Fruit fly (Drosophila melanogaster) whole organism, embryonic: ENCODE measurements around the gene Gbs-70E.

Experiments
- Asciz ChIP-seq: fragments of 200-800 bp; sonication (Bioruptor generic); optimal IDR thresholded peaks from 2 replicates; lab custom pipeline; 2017; ENCODE audit warnings: missing biosample characterization, mild to moderate bottlenecking, missing genetic modification characterization, missing genetic modification reagents
- B-H2 ChIP-seq: fragments of 200-800 bp; sonication (Bioruptor generic); optimal IDR thresholded peaks from 2 replicates; lab custom pipeline; 2018; ENCODE audit warnings: missing biosample characterization, mild to moderate bottlenecking, missing genetic modification characterization
- BtbVII ChIP-seq: fragments of 200-800 bp; sonication (Bioruptor generic); optimal IDR thresholded peaks from 3 replicates; lab custom pipeline; 2017; ENCODE audit warnings: missing biosample characterization, mild to moderate bottlenecking, missing genetic modification characterization
- CG10274 ChIP-seq: fragments of 200-800 bp; sonication (Bioruptor generic); optimal IDR thresholded peaks from 3 replicates; lab custom pipeline; 2017; ENCODE audit warnings: missing biosample characterization, mild to moderate bottlenecking, missing genetic modification characterization
- CG12299 ChIP-seq: fragments of 200-800 bp; sonication (Bioruptor generic); optimal IDR thresholded peaks from 2 replicates; lab custom pipeline; 2018; ENCODE audit warnings: missing biosample characterization, mild to moderate bottlenecking, missing genetic modification characterization
- CG13424 ChIP-seq: fragments of 200-800 bp; sonication (Bioruptor generic); optimal IDR thresholded peaks from 2 replicates; lab custom pipeline; 2019; ENCODE audit warnings: missing biosample characterization, mild to moderate bottlenecking, missing genetic modification characterization, moderate library complexity
- CG14014 ChIP-seq: fragments of 200-800 bp; sonication (Bioruptor generic); IDR thresholded peaks from 2 replicates; pipeline ENCODE4 v1.3.6; 2022; ENCODE audit warnings: missing biosample characterization, missing genetic modification characterization
- CG14441 ChIP-seq: fragments of 200-800 bp; sonication (Bioruptor generic); IDR thresholded peaks from 2 replicates; pipeline ENCODE4 v1.3.6; 2022; ENCODE audit warnings: missing biosample characterization, missing genetic modification characterization
- CG15073 ChIP-seq: fragments of 200-800 bp; sonication (Bioruptor generic); optimal IDR thresholded peaks from 2 replicates; lab custom pipeline; 2016; ENCODE audit warnings: missing biosample characterization, missing genetic modification characterization
- CG1529 ChIP-seq: fragments of 200-800 bp; sonication (Bioruptor generic); optimal IDR thresholded peaks from 3 replicates; lab custom pipeline; 2018; ENCODE audit warnings: missing biosample characterization, missing genetic modification characterization
- CG1602 ChIP-seq: fragments of 200-800 bp; sonication (Bioruptor generic); optimal IDR thresholded peaks from 3 replicates; lab custom pipeline; 2016; ENCODE audit warnings: missing biosample characterization, missing genetic modification characterization
- CG16813 ChIP-seq: fragments of 200-800 bp; sonication (Bioruptor generic); IDR thresholded peaks from 3 replicates; pipeline ENCODE4 v1.3.6; 2022; ENCODE audit warnings: missing biosample characterization, missing genetic modification characterization; ENCODE audit not compliant: partially characterized antibody
- CG16863 ChIP-seq: fragments of 200-800 bp; sonication (Bioruptor generic); optimal IDR thresholded peaks from 3 replicates; lab custom pipeline; 2016; ENCODE audit warnings: missing biosample characterization, missing genetic modification characterization
- CG17361 ChIP-seq: fragments of 200-800 bp; sonication (Bioruptor generic); IDR thresholded peaks from 3 replicates; pipeline ENCODE4 v1.3.6; 2022; ENCODE audit warnings: missing biosample characterization, missing genetic modification characterization
- CG1792 ChIP-seq: fragments of 200-800 bp; sonication (Bioruptor generic); optimal IDR thresholded peaks from 2 replicates; lab custom pipeline; 2016; ENCODE audit warnings: missing biosample characterization, missing genetic modification characterization
- CG18619 ChIP-seq: fragments of 200-800 bp; sonication (Bioruptor generic); optimal IDR thresholded peaks from 3 replicates; lab custom pipeline; 2017; ENCODE audit warnings: missing biosample characterization, mild to moderate bottlenecking, missing genetic modification characterization
- CG2202 ChIP-seq: fragments of 200-800 bp; sonication (Bioruptor generic); optimal IDR thresholded peaks from 2 replicates; lab custom pipeline; 2018; ENCODE audit warnings: missing biosample characterization, mild to moderate bottlenecking, missing genetic modification characterization
- CG2678 ChIP-seq: fragments of 200-800 bp; sonication (Bioruptor generic); optimal IDR thresholded peaks from 3 replicates; lab custom pipeline; 2019; ENCODE audit warnings: missing biosample characterization, mild to moderate bottlenecking, missing genetic modification characterization, moderate library complexity
- CG34376 ChIP-seq: fragments of 200-800 bp; sonication (Bioruptor generic); optimal IDR thresholded peaks from 2 replicates; lab custom pipeline; 2018; ENCODE audit warnings: missing biosample characterization, mild to moderate bottlenecking, missing genetic modification characterization
- CG4820 ChIP-seq: fragments of 200-800 bp; sonication (Bioruptor generic); optimal IDR thresholded peaks from 3 replicates; lab custom pipeline; 2016; ENCODE audit warnings: missing biosample characterization, missing genetic modification characterization
- CG6813 ChIP-seq: fragments of 200-800 bp; sonication (Bioruptor generic); optimal IDR thresholded peaks from 2 replicates; lab custom pipeline; 2017; ENCODE audit warnings: missing biosample characterization, missing genetic modification characterization, mild to moderate bottlenecking, moderate library complexity, missing genetic modification reagents
- CG7745 ChIP-seq: fragments of 200-800 bp; sonication (Bioruptor generic); optimal IDR thresholded peaks from 2 replicates; lab custom pipeline; 2018; ENCODE audit warnings: missing biosample characterization, mild to moderate bottlenecking, missing genetic modification characterization, moderate library complexity
- CG8290 ChIP-seq, 3 experiments: fragments of 200-800 bp; sonication (Bioruptor generic); optimal IDR thresholded peaks; 2 replicates each; lab custom pipeline; 2016 to 2019; ENCODE audit warnings: missing biosample characterization in 3 of 3, missing genetic modification characterization in 3 of 3, mild to moderate bottlenecking in 2 of 3, moderate library complexity in 1 of 3
- CoRest ChIP-seq: fragments of 200-800 bp; sonication (Bioruptor generic); optimal IDR thresholded peaks from 3 replicates; lab custom pipeline; 2018; ENCODE audit warnings: missing biosample characterization, mild to moderate bottlenecking, missing genetic modification characterization, moderate library complexity
- D19B ChIP-seq: fragments of 200-800 bp; sonication (Bioruptor generic); optimal IDR thresholded peaks from 2 replicates; lab custom pipeline; 2017; ENCODE audit warnings: missing biosample characterization, mild to moderate bottlenecking, missing genetic modification characterization
- Deaf1 ChIP-seq: fragments of 200-800 bp; optimal IDR thresholded peaks from 3 replicates; lab custom pipeline; 2019; ENCODE audit warnings: missing biosample characterization, mild to moderate bottlenecking, missing genetic modification characterization, moderate library complexity
- Fer2 ChIP-seq: fragments of 200-800 bp; sonication (Bioruptor generic); optimal IDR thresholded peaks from 2 replicates; lab custom pipeline; 2018; ENCODE audit warnings: missing biosample characterization, mild to moderate bottlenecking, missing genetic modification characterization, moderate library complexity
- Hr39 ChIP-seq: fragments of >200 bp; optimal IDR thresholded peaks from 2 replicates; lab custom pipeline; 2017
- Max ChIP-seq: fragments of 200-800 bp; sonication (Bioruptor generic); optimal IDR thresholded peaks from 2 replicates; lab custom pipeline; 2016; ENCODE audit warnings: missing biosample characterization, mild to moderate bottlenecking, missing genetic modification characterization
- Neu2 ChIP-seq: fragments of 200-800 bp; sonication (Bioruptor generic); optimal IDR thresholded peaks from 3 replicates; lab custom pipeline; 2016; ENCODE audit warnings: missing biosample characterization, missing genetic modification characterization, borderline replicate concordance
- Side ChIP-seq: fragments of 200-800 bp; sonication (Bioruptor generic); optimal IDR thresholded peaks from 2 replicates; lab custom pipeline; 2016; ENCODE audit warnings: missing biosample characterization, missing genetic modification characterization
- Stat92E ChIP-seq, 3 experiments: fragments of >200 bp in 2 of 3; fragments of 200-800 bp in 1 of 3; sonication (Bioruptor generic) in 1 of 3; optimal IDR thresholded peaks; 2 replicates each; lab custom pipeline; 2017 to 2019; ENCODE audit warnings: missing biosample characterization in 3 of 3, missing genetic modification characterization in 3 of 3, mild to moderate bottlenecking in 1 of 3, moderate library complexity in 1 of 3
- TFAM ChIP-seq: fragments of 200-800 bp; sonication (Bioruptor generic); optimal IDR thresholded peaks from 2 replicates; lab custom pipeline; 2017; ENCODE audit warnings: missing biosample characterization, missing genetic modification characterization, inconsistent platforms
- Xrp1 ChIP-seq: fragments of 200-800 bp; sonication (Bioruptor generic); IDR thresholded peaks from 2 replicates; pipeline ENCODE4 v1.3.6; 2022; ENCODE audit warnings: missing biosample characterization, missing genetic modification characterization
- al ChIP-seq: fragments of 200-800 bp; sonication (Bioruptor generic); IDR thresholded peaks from 2 replicates; pipeline ENCODE4 v1.3.6; 2022; ENCODE audit warnings: missing biosample characterization, missing genetic modification characterization
- dm ChIP-seq: fragments of 200-800 bp; sonication (Bioruptor generic); optimal IDR thresholded peaks from 3 replicates; lab custom pipeline; 2016; ENCODE audit warnings: missing biosample characterization, missing genetic modification characterization
- eve ChIP-seq, 2 experiments: fragments of >200 bp; optimal IDR thresholded peaks; 2 replicates each; lab custom pipeline; 2017; ENCODE audit warnings: missing biosample characterization in 2 of 2, missing genetic modification characterization in 2 of 2
- fd3F ChIP-seq: fragments of 200-800 bp; sonication (Bioruptor generic); optimal IDR thresholded peaks from 2 replicates; lab custom pipeline; 2018; ENCODE audit warnings: missing biosample characterization, mild to moderate bottlenecking, missing genetic modification characterization, moderate library complexity
- gt ChIP-seq: fragments of 200-800 bp; sonication (Bioruptor generic); IDR thresholded peaks from 2 replicates; pipeline ENCODE4 v1.3.6; 2022; ENCODE audit warnings: missing biosample characterization, missing genetic modification characterization
- her ChIP-seq: fragments of 200-800 bp; sonication (Bioruptor generic); optimal IDR thresholded peaks from 2 replicates; lab custom pipeline; 2016; ENCODE audit warnings: missing biosample characterization, missing genetic modification characterization
- hth ChIP-seq: fragments of >200 bp; optimal IDR thresholded peaks from 2 replicates; lab custom pipeline; 2017; ENCODE audit warnings: inconsistent platforms
- kah ChIP-seq: fragments of 200-800 bp; sonication (Bioruptor generic); optimal IDR thresholded peaks from 2 replicates; lab custom pipeline; 2018; ENCODE audit warnings: missing biosample characterization, mild to moderate bottlenecking, missing genetic modification characterization
- pros ChIP-seq: fragments of 200-800 bp; sonication (Bioruptor generic); optimal IDR thresholded peaks from 3 replicates; lab custom pipeline; 2019; ENCODE audit warnings: missing biosample characterization, mild to moderate bottlenecking, missing genetic modification characterization, moderate library complexity
- sens-2 ChIP-seq: fragments of 200-800 bp; sonication (Bioruptor generic); IDR thresholded peaks from 2 replicates; pipeline ENCODE4 v1.3.6; 2022; ENCODE audit warnings: missing biosample characterization, missing genetic modification characterization
- slbo ChIP-seq: fragments of 200-800 bp; sonication (Bioruptor generic); IDR thresholded peaks from 2 replicates; pipeline ENCODE4 v1.3.6; 2022; ENCODE audit warnings: missing biosample characterization, missing genetic modification characterization
- sna ChIP-seq: fragments of 200-800 bp; sonication (Bioruptor generic); IDR thresholded peaks from 2 replicates; pipeline ENCODE4 v1.3.6; 2022; ENCODE audit warnings: missing biosample characterization, missing genetic modification characterization; ENCODE audit not compliant: partially characterized antibody
- sqz ChIP-seq: fragments of 200-800 bp; sonication (Bioruptor generic); optimal IDR thresholded peaks from 3 replicates; lab custom pipeline; 2018; ENCODE audit warnings: missing biosample characterization, mild to moderate bottlenecking, missing genetic modification characterization
- tio ChIP-seq: fragments of 200-800 bp; sonication (Bioruptor generic); optimal IDR thresholded peaks from 2 replicates; lab custom pipeline; 2017; ENCODE audit warnings: missing biosample characterization, missing genetic modification characterization, inconsistent platforms
- tna ChIP-seq: fragments of 200-800 bp; sonication (Bioruptor generic); IDR thresholded peaks from 2 replicates; pipeline ENCODE4 v1.3.6; 2022; ENCODE audit warnings: missing biosample characterization, missing genetic modification characterization; ENCODE audit not compliant: partially characterized antibody
- wor ChIP-seq: fragments of 200-800 bp; sonication (Bioruptor generic); IDR thresholded peaks from 2 replicates; pipeline ENCODE4 v1.3.6; 2022; ENCODE audit warnings: missing biosample characterization, missing genetic modification characterization

Gbs-70E gene

dm6 chr3L:14537435-14537991 lies 13.3 kb downstream of the Gbs-70E start, which contains the start of gene Mpcp2 (continued):
- no peak for TF ChIP-seq Hr39 (lab: Kevin White, UChicago)
- TF ChIP-seq D19B (GFP tag; lab: Kevin White, UChicago), result peak; percentile 97
- TF ChIP-seq Deaf1 (tag; lab: Kevin White, UChicago), result peak; percentile 67
- no peak for TF ChIP-seq CG10274 (GFP tag; lab: Kevin White, UChicago)
- TF ChIP-seq Stat92E (GFP tag; optimal IDR thresholded peaks at IDR 0.05; lab: Kevin White, UChicago), result peak in 1 of 3 experiments; percentile 78
- no peak for TF ChIP-seq CG1529
- peak; percentile 44; the same call in 1 of the 3 replicates for TF ChIP-seq CG16813 (GFP tag; lab: Robert Waterston, UW)
- no peak for TF ChIP-seq eve (GFP tag; optimal IDR thresholded peaks at IDR 0.05; lab: Kevin White, UChicago)
- TF ChIP-seq CG18619 (GFP tag; lab: Kevin White, UChicago), result no peak
- TF ChIP-seq CG8290 (GFP tag; optimal IDR thresholded peaks at IDR 0.05; lab: Kevin White, UChicago), result peak; percentile 64
- TF ChIP-seq CG8290 (tag; optimal IDR thresholded peaks at IDR 0.05; lab: Kevin White, UChicago), result peak in 1 of 2 experiments; percentile 94
- TF ChIP-seq tna, result peak; percentile 40; the same call in 1 of the 2 replicates
- peak; percentile 42; the same call in 2 of the 3 replicates for TF ChIP-seq CG17361 (GFP tag; lab: Robert Waterston, UW)
- TF ChIP-seq B-H2, result peak; percentile 56
- TF ChIP-seq TFAM (GFP tag; lab: Kevin White, UChicago), result no peak
- no peak; the same call in 1 of the 2 replicates for TF ChIP-seq sna (GFP tag; lab: Robert Waterston, UW)
- peak; percentile 46 for TF ChIP-seq CG12299 (tag; lab: Kevin White, UChicago)
- no peak for TF ChIP-seq CG15073 (GFP tag; lab: Kevin White, UChicago)
- no peak for TF ChIP-seq gt
- no peak for TF ChIP-seq CG2202 (tag; lab: Kevin White, UChicago)
- TF ChIP-seq Max (GFP tag; lab: Kevin White, UChicago), result no peak
- peak; percentile 52 for TF ChIP-seq CoRest
- TF ChIP-seq pros (GFP tag; lab: Kevin White, UChicago), result no peak
- no peak for TF ChIP-seq CG1792 (GFP tag; lab: Kevin White, UChicago)
- TF ChIP-seq wor (GFP tag; lab: Robert Waterston, UW), result no peak
- peak; percentile 49 for TF ChIP-seq CG13424 (tag; lab: Kevin White, UChicago)
- TF ChIP-seq CG4820 (GFP tag; lab: Kevin White, UChicago), result no peak
- no peak for TF ChIP-seq Side (GFP tag; lab: Kevin White, UChicago)
- peak; percentile 63 for TF ChIP-seq BtbVII (GFP tag; lab: Kevin White, UChicago)
- TF ChIP-seq Xrp1, result peak; percentile 38; the same call in 1 of the 2 replicates
- peak; percentile 17 for TF ChIP-seq kah (GFP tag; lab: Kevin White, UChicago)
- no peak for TF ChIP-seq hth (lab: Kevin White, UChicago)
- TF ChIP-seq CG2678, result peak; percentile 40
- no peak for TF ChIP-seq Fer2 (tag; lab: Kevin White, UChicago)
- 0 out of 2 replicates have a peak, but pooled peaks have one; percentile 4 for TF ChIP-seq CG14014 (GFP tag; lab: Robert Waterston, UW)
- TF ChIP-seq dm (GFP tag; lab: Kevin White, UChicago), result peak; percentile 34
- no peak for TF ChIP-seq sqz (GFP tag; lab: Kevin White, UChicago)
- peak; percentile 68 for TF ChIP-seq her (GFP tag; lab: Kevin White, UChicago)
- TF ChIP-seq sens-2, result no peak
- TF ChIP-seq Asciz (GFP tag; lab: Kevin White, UChicago), result peak; percentile 14
- TF ChIP-seq CG14441 (GFP tag; lab: Robert Waterston, UW), result no peak
- no peak for TF ChIP-seq CG6813 (GFP tag; lab: Kevin White, UChicago)
- no peak for TF ChIP-seq al
- peak; percentile 46 for TF ChIP-seq CG34376
- no peak for TF ChIP-seq Neu2
- TF ChIP-seq CG1602 (GFP tag; lab: Kevin White, UChicago), result no peak
- TF ChIP-seq fd3F (GFP tag; lab: Kevin White, UChicago), result no peak
- no peak for TF ChIP-seq tio (GFP tag; lab: Kevin White, UChicago)
- TF ChIP-seq slbo (GFP tag; lab: Robert Waterston, UW), result peak; percentile 49; the same call in 1 of the 2 replicates
- TF ChIP-seq CG16863 (GFP tag; lab: Kevin White, UChicago), result no peak
- TF ChIP-seq CG7745 (tag; lab: Kevin White, UChicago), result peak; percentile 23
